Worm (Caenorhabditis elegans): Measurements from ENCODE around the gene F59B1.8.

- TF ChIP-seq nhr-11 (tag; optimal IDR thresholded peaks at IDR 0.05) (no peak), nhr-237 (tag; optimal IDR thresholded peaks at IDR 0.05) (no peak)
These were observed 29.6 kb downstream of the F59B1.8 start, which contains the start of gene T22F3.11 for ce11 chrV:3614397-3614796.
